Fruit fly (Drosophila melanogaster) whole organism, embryonic: ENCODE data around the gene CG7519.
A peak's percentile ranks its signal among the peaks of the same experiment; 100 is the strongest.

ENCODE experiments used
- Adf1 ChIP-seq: fragments of 200-800 bp; sonication (Bioruptor generic); IDR thresholded peaks from 2 replicates; pipeline ENCODE4 v1.3.6; 2022; ENCODE audit warnings: missing biosample characterization, missing genetic modification characterization
- Atf3 ChIP-seq: fragments of 200-800 bp; sonication (Bioruptor generic); optimal IDR thresholded peaks from 3 replicates; lab custom pipeline; 2016; ENCODE audit warnings: missing biosample characterization, missing genetic modification characterization
- CG10543 ChIP-seq: fragments of 200-800 bp; sonication (Bioruptor generic); optimal IDR thresholded peaks from 3 replicates; lab custom pipeline; 2017; ENCODE audit warnings: missing biosample characterization, mild to moderate bottlenecking, missing genetic modification characterization, moderate library complexity
- CG14965 ChIP-seq: fragments of 200-800 bp; sonication (Bioruptor generic); optimal IDR thresholded peaks from 2 replicates; lab custom pipeline; 2016; ENCODE audit warnings: missing biosample characterization, missing genetic modification characterization, borderline replicate concordance
- CG17186 ChIP-seq: fragments of 200-800 bp; sonication (Bioruptor generic); optimal IDR thresholded peaks from 3 replicates; lab custom pipeline; 2017; ENCODE audit warnings: missing biosample characterization, missing genetic modification reagents, missing genetic modification characterization
- CG17385 ChIP-seq: fragments of 200-800 bp; sonication (Bioruptor generic); optimal IDR thresholded peaks from 3 replicates; lab custom pipeline; 2018; ENCODE audit warnings: missing biosample characterization, mild to moderate bottlenecking, missing genetic modification characterization
- CG18262 ChIP-seq: fragments of 200-800 bp; optimal IDR thresholded peaks from 3 replicates; lab custom pipeline; 2019; ENCODE audit warnings: missing biosample characterization, mild to moderate bottlenecking, missing genetic modification characterization, moderate library complexity
- CG2202 ChIP-seq: fragments of 200-800 bp; sonication (Bioruptor generic); optimal IDR thresholded peaks from 2 replicates; lab custom pipeline; 2018; ENCODE audit warnings: missing biosample characterization, mild to moderate bottlenecking, missing genetic modification characterization
- CG32532 ChIP-seq: fragments of 200-800 bp; sonication (Bioruptor generic); IDR thresholded peaks from 2 replicates; pipeline ENCODE4 v1.3.6; 2022; ENCODE audit warnings: missing biosample characterization, missing genetic modification characterization
- CG4854 ChIP-seq: fragments of 200-800 bp; sonication (Bioruptor generic); optimal IDR thresholded peaks from 2 replicates; lab custom pipeline; 2016; ENCODE audit warnings: missing biosample characterization, missing genetic modification characterization, inconsistent platforms
- CG6689 ChIP-seq: fragments of 200-800 bp; sonication (Bioruptor generic); IDR thresholded peaks from 2 replicates; pipeline ENCODE4 v1.3.6; 2022; ENCODE audit warnings: missing biosample characterization, missing genetic modification characterization
- CG7786 ChIP-seq: fragments of 200-800 bp; sonication (Bioruptor generic); optimal IDR thresholded peaks from 2 replicates; lab custom pipeline; 2016; ENCODE audit warnings: missing biosample characterization, missing genetic modification characterization
- CG7963 ChIP-seq: fragments of 200-800 bp; sonication (Bioruptor generic); IDR thresholded peaks from 3 replicates; pipeline ENCODE4 v1.3.6; 2022; ENCODE audit warnings: missing biosample characterization, missing genetic modification characterization; ENCODE audit not compliant: partially characterized antibody
- CG7987 ChIP-seq: fragments of 200-800 bp; sonication (Bioruptor generic); optimal IDR thresholded peaks from 2 replicates; lab custom pipeline; 2018; ENCODE audit warnings: missing biosample characterization, mild to moderate bottlenecking, missing genetic modification characterization, moderate library complexity
- CG8388 ChIP-seq: fragments of 200-800 bp; sonication (Bioruptor generic); optimal IDR thresholded peaks from 2 replicates; lab custom pipeline; 2019; ENCODE audit warnings: missing biosample characterization, mild to moderate bottlenecking, missing genetic modification characterization, moderate library complexity
- CG9215 ChIP-seq: fragments of 200-800 bp; sonication (Bioruptor generic); IDR thresholded peaks from 2 replicates; pipeline ENCODE4 v1.3.6; 2022; ENCODE audit warnings: missing biosample characterization, missing genetic modification characterization
- D19B ChIP-seq: fragments of 200-800 bp; sonication (Bioruptor generic); optimal IDR thresholded peaks from 2 replicates; lab custom pipeline; 2017; ENCODE audit warnings: missing biosample characterization, mild to moderate bottlenecking, missing genetic modification characterization
- HHEX ChIP-seq: fragments of 200-800 bp; sonication (Bioruptor generic); optimal IDR thresholded peaks from 3 replicates; lab custom pipeline; 2017; ENCODE audit warnings: missing biosample characterization, mild to moderate bottlenecking, missing genetic modification characterization, missing genetic modification reagents
- HLH3B ChIP-seq: fragments of 200-800 bp; sonication (Bioruptor generic); IDR thresholded peaks from 2 replicates; pipeline ENCODE4 v1.3.6; 2022; ENCODE audit warnings: missing biosample characterization, missing genetic modification characterization
- Lhr ChIP-seq: fragments of 200-800 bp; sonication (Bioruptor generic); optimal IDR thresholded peaks from 3 replicates; lab custom pipeline; 2017; ENCODE audit warnings: mild to moderate bottlenecking, missing biosample characterization, missing genetic modification reagents, missing genetic modification characterization
- MBD-R2 ChIP-seq: fragments of 200-800 bp; sonication (Bioruptor generic); IDR thresholded peaks from 2 replicates; pipeline ENCODE4 v1.3.6; 2022; ENCODE audit warnings: missing biosample characterization, missing genetic modification characterization
- Meics ChIP-seq: fragments of 200-800 bp; sonication (Bioruptor generic); optimal IDR thresholded peaks from 2 replicates; lab custom pipeline; 2017; ENCODE audit warnings: missing biosample characterization, mild to moderate bottlenecking, missing genetic modification characterization
- Nf-YB ChIP-seq: fragments of 200-800 bp; sonication (Bioruptor generic); optimal IDR thresholded peaks from 3 replicates; lab custom pipeline; 2019; ENCODE audit warnings: missing biosample characterization, mild to moderate bottlenecking, missing genetic modification characterization, moderate library complexity
- Opbp ChIP-seq: fragments of 200-800 bp; sonication (Bioruptor generic); IDR thresholded peaks from 3 replicates; pipeline ENCODE4 v1.3.6; 2022; ENCODE audit warnings: missing biosample characterization, missing genetic modification characterization; ENCODE audit not compliant: partially characterized antibody
- Poxn ChIP-seq: fragments of 200-800 bp; sonication (Bioruptor generic); IDR thresholded peaks from 2 replicates; pipeline ENCODE4 v1.3.6; 2022; ENCODE audit warnings: missing biosample characterization, missing genetic modification characterization
- Tbp ChIP-seq: fragments of >200 bp; optimal IDR thresholded peaks from 2 replicates; lab custom pipeline; 2018; ENCODE audit warnings: missing biosample characterization, missing genetic modification characterization
- Xrp1 ChIP-seq: fragments of 200-800 bp; sonication (Bioruptor generic); IDR thresholded peaks from 2 replicates; pipeline ENCODE4 v1.3.6; 2022; ENCODE audit warnings: missing biosample characterization, missing genetic modification characterization
- en ChIP-seq: fragments of 200-800 bp; sonication (Bioruptor generic); optimal IDR thresholded peaks from 2 replicates; lab custom pipeline; 2016; ENCODE audit warnings: missing biosample characterization, missing genetic modification characterization
- eyg ChIP-seq: fragments of 200-800 bp; sonication (Bioruptor generic); optimal IDR thresholded peaks from 3 replicates; lab custom pipeline; 2016; ENCODE audit warnings: missing biosample characterization, missing genetic modification characterization
- ftz-f1 ChIP-seq: fragments of 200-800 bp; sonication (Bioruptor generic); optimal IDR thresholded peaks from 2 replicates; lab custom pipeline; 2016; ENCODE audit warnings: missing biosample characterization, missing genetic modification characterization
- fu2 ChIP-seq: fragments of 200-800 bp; sonication (Bioruptor generic); optimal IDR thresholded peaks from 2 replicates; lab custom pipeline; 2016; ENCODE audit warnings: missing biosample characterization, missing genetic modification characterization
- gce ChIP-seq: fragments of 200-800 bp; sonication (Bioruptor generic); IDR thresholded peaks from 3 replicates; pipeline ENCODE4 v1.3.6; 2022; ENCODE audit warnings: missing biosample characterization, missing genetic modification characterization
- grau ChIP-seq: fragments of 200-800 bp; optimal IDR thresholded peaks from 3 replicates; lab custom pipeline; 2019; ENCODE audit warnings: missing biosample characterization, mild to moderate bottlenecking, missing genetic modification characterization, moderate library complexity
- gro ChIP-seq: fragments of 200-800 bp; sonication (Bioruptor generic); optimal IDR thresholded peaks from 2 replicates; lab custom pipeline; 2016; ENCODE audit warnings: missing biosample characterization, missing genetic modification characterization
- klu ChIP-seq: fragments of 200-800 bp; sonication (Bioruptor generic); IDR thresholded peaks from 2 replicates; pipeline ENCODE4 v1.3.6; 2022; ENCODE audit warnings: missing biosample characterization, missing genetic modification characterization
- otp ChIP-seq: fragments of 200-800 bp; sonication (Bioruptor generic); IDR thresholded peaks from 3 replicates; pipeline ENCODE4, ENCODE4 v1.3.6; 2022; ENCODE audit warnings: missing biosample characterization, missing genetic modification characterization
- p53 ChIP-seq: fragments of 200-800 bp; sonication (Bioruptor generic); optimal IDR thresholded peaks from 2 replicates; lab custom pipeline; 2016; ENCODE audit warnings: missing biosample characterization, missing genetic modification characterization
- pita ChIP-seq: fragments of 200-800 bp; sonication (Bioruptor generic); optimal IDR thresholded peaks from 2 replicates; lab custom pipeline; 2017; ENCODE audit warnings: missing biosample characterization, mild to moderate bottlenecking, missing genetic modification characterization
- prd ChIP-seq, 3 experiments: fragments of >200 bp in 2 of 3; fragments of 200-800 bp in 1 of 3; sonication (Bioruptor generic) in 1 of 3; optimal IDR thresholded peaks in 2 of 3; IDR thresholded peaks in 1 of 3; 2 replicates in 2 of 3; 3 replicates in 1 of 3; pipeline versions ENCODE4 v1.3.6 to Lab custom; 2017 to 2022; ENCODE audit warnings: missing biosample characterization in 1 of 3, missing genetic modification characterization in 1 of 3
- scrt ChIP-seq: fragments of 200-800 bp; sonication (Bioruptor generic); optimal IDR thresholded peaks from 2 replicates; lab custom pipeline; 2018; ENCODE audit warnings: missing biosample characterization, mild to moderate bottlenecking, missing genetic modification characterization, moderate library complexity
- sima ChIP-seq: fragments of 200-800 bp; sonication (Bioruptor generic); optimal IDR thresholded peaks from 2 replicates; lab custom pipeline; 2016; ENCODE audit warnings: missing biosample characterization, missing genetic modification characterization
- sob ChIP-seq: fragments of 200-800 bp; sonication (Bioruptor generic); IDR thresholded peaks from 2 replicates; pipeline ENCODE4 v1.3.6; 2022; ENCODE audit warnings: missing biosample characterization, missing genetic modification characterization
- tio ChIP-seq: fragments of 200-800 bp; sonication (Bioruptor generic); optimal IDR thresholded peaks from 2 replicates; lab custom pipeline; 2017; ENCODE audit warnings: missing biosample characterization, missing genetic modification characterization, inconsistent platforms
- trem ChIP-seq: fragments of 200-800 bp; optimal IDR thresholded peaks from 3 replicates; lab custom pipeline; 2019; ENCODE audit warnings: missing biosample characterization, mild to moderate bottlenecking, missing genetic modification characterization, moderate library complexity
- twi ChIP-seq: fragments of 200-800 bp; optimal IDR thresholded peaks from 2 replicates; lab custom pipeline; 2019; ENCODE audit warnings: missing biosample characterization, mild to moderate bottlenecking, missing genetic modification characterization, moderate library complexity
- unc-4 ChIP-seq: fragments of 200-800 bp; sonication (Bioruptor generic); IDR thresholded peaks from 2 replicates; pipeline ENCODE4 v1.3.6; 2022; ENCODE audit warnings: missing biosample characterization, missing genetic modification characterization; ENCODE audit not compliant: partially characterized antibody
- wek ChIP-seq: fragments of 200-800 bp; sonication (Bioruptor generic); optimal IDR thresholded peaks from 3 replicates; lab custom pipeline; 2018; ENCODE audit warnings: missing biosample characterization, mild to moderate bottlenecking, missing genetic modification characterization, moderate library complexity
- zfh1 ChIP-seq: fragments of 200-800 bp; sonication (Bioruptor generic); IDR thresholded peaks from 3 replicates; pipeline ENCODE4 v1.3.6; 2022; ENCODE audit warnings: missing biosample characterization, missing genetic modification characterization

CG7519 gene

dm6 chr3L:21496865-21497634, 4.2 kb downstream of the CG7519 start, which contains the start of gene Hr78 (continued):
- peak; percentile 99 for TF ChIP-seq CG8388 (GFP tag; lab: Kevin White, UChicago)
- peak; percentile 37 for TF ChIP-seq twi (tag; lab: Kevin White, UChicago)
- TF ChIP-seq klu (GFP tag; lab: Robert Waterston, UW) = no peak
- peak; percentile 81 for TF ChIP-seq Xrp1 (GFP tag; lab: Robert Waterston, UW)
- peak; percentile 43 for TF ChIP-seq MBD-R2 (GFP tag; lab: Robert Waterston, UW)
- no peak for TF ChIP-seq gro (GFP tag; lab: Kevin White, UChicago)
- peak; percentile 52 for TF ChIP-seq CG7987 (GFP tag; lab: Kevin White, UChicago)
- peak; percentile 91 for TF ChIP-seq scrt (GFP tag; lab: Kevin White, UChicago)
- no peak for TF ChIP-seq CG7963 (GFP tag; lab: Robert Waterston, UW)
- no peak for TF ChIP-seq fu2 (GFP tag; lab: Kevin White, UChicago)
- TF ChIP-seq sob (GFP tag; lab: Robert Waterston, UW) = peak; percentile 55
- TF ChIP-seq CG7786 = peak; percentile 25
- TF ChIP-seq CG6689 (GFP tag; lab: Robert Waterston, UW) = peak; percentile 82
- peak; percentile 4 for TF ChIP-seq pita
- TF ChIP-seq CG18262 = peak; percentile 91
- peak; percentile 50 for TF ChIP-seq ftz-f1 (GFP tag; lab: Kevin White, UChicago)
- TF ChIP-seq CG17385 (GFP tag; lab: Kevin White, UChicago) = peak; percentile 81
- TF ChIP-seq Meics (GFP tag; lab: Kevin White, UChicago) = peak; percentile 90
- no peak for TF ChIP-seq p53
- TF ChIP-seq wek = no peak
- TF ChIP-seq Opbp = 0 out of 3 replicates have a peak, but pooled peaks have one; percentile 48
- peak; percentile 69 for TF ChIP-seq Nf-YB (GFP tag; lab: Kevin White, UChicago)
- TF ChIP-seq Adf1 (GFP tag; lab: Robert Waterston, UW) = no peak; the same call in 1 of the 2 replicates
- TF ChIP-seq Tbp (GFP tag; lab: Kevin White, UChicago) = no peak
- TF ChIP-seq CG32532 (GFP tag; lab: Robert Waterston, UW) = peak; percentile 77
- no peak for TF ChIP-seq CG4854 (GFP tag; lab: Kevin White, UChicago)
- peak; percentile 69 for TF ChIP-seq D19B (GFP tag; lab: Kevin White, UChicago)
- no peak for TF ChIP-seq eyg (GFP tag; lab: Kevin White, UChicago)
- peak; percentile 28; the same call in 1 of the 2 replicates for TF ChIP-seq CG9215 (GFP tag; lab: Robert Waterston, UW)
- peak; percentile 85 for TF ChIP-seq grau
- TF ChIP-seq CG17186 (GFP tag; lab: Kevin White, UChicago) = no peak
- no peak for TF ChIP-seq en
- no peak for TF ChIP-seq prd (optimal IDR thresholded peaks at IDR 0.05; lab: Kevin White, UChicago)
- TF ChIP-seq prd (GFP tag; IDR thresholded peaks at IDR 0.05; lab: Robert Waterston, UW) = peak; percentile 77
- no peak for TF ChIP-seq Atf3 (GFP tag; lab: Kevin White, UChicago)
- TF ChIP-seq zfh1 (GFP tag; lab: Robert Waterston, UW) = peak; percentile 71
- TF ChIP-seq tio (GFP tag; lab: Kevin White, UChicago) = peak; percentile 71
- no peak for TF ChIP-seq Poxn
- TF ChIP-seq trem = peak; percentile 78
- peak; percentile 81 for TF ChIP-seq HHEX (GFP tag; lab: Kevin White, UChicago)
- peak; percentile 9 for TF ChIP-seq CG2202
- 0 out of 3 replicates have a peak, but pooled peaks have one; percentile 48 for TF ChIP-seq gce (GFP tag; lab: Robert Waterston, UW)
- TF ChIP-seq CG14965 = no peak
- TF ChIP-seq CG10543 = peak; percentile 72
- no peak for TF ChIP-seq sima (GFP tag; lab: Kevin White, UChicago)
- TF ChIP-seq Lhr (GFP tag; lab: Kevin White, UChicago) = peak; percentile 51
- TF ChIP-seq unc-4 (GFP tag; lab: Robert Waterston, UW) = 0 out of 2 replicates have a peak, but pooled peaks have one; percentile 18
- peak; percentile 46; the same call in 1 of the 3 replicates for TF ChIP-seq otp (GFP tag; lab: Robert Waterston, UW)
- peak; percentile 55; the same call in 1 of the 2 replicates for TF ChIP-seq HLH3B
